Fruit fly (Drosophila melanogaster): ENCODE data around the gene CG17272.

DNA sequence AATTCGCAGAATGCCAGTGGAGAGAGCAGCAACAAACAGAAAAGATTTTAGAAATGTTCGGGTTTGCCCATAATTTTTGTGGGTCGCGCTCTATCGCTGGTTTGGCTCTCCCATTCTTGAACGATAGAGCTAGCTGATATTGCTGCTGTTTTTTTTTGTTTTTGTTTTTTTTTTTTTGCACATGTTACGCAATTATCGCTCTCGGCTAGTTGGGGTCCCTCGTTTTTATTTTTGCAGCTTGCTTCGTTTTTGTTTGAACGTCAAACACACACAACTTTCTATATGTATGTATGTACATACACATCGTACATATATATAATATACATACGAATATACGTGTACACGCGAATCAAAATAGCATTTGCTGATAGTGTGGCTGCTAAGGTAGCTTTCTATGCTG, 33.6 kb downstream of the CG17272 start:
- no peak for TF ChIP-seq z (GFP tag; IDR thresholded peaks at IDR 0.05)
- TF ChIP-seq dmrt99B (tag; optimal IDR thresholded peaks at IDR 0.05) = no peak
- no peak for TF ChIP-seq CG33213 (GFP tag; optimal IDR thresholded peaks at IDR 0.05)
- TF ChIP-seq pb (GFP tag; optimal IDR thresholded peaks at IDR 0.05) = no peak
- TF ChIP-seq br (optimal IDR thresholded peaks at IDR 0.05) = no peak
- no peak for TF ChIP-seq CG12071 (GFP tag; optimal IDR thresholded peaks at IDR 0.05)
- no peak for TF ChIP-seq CG5180 (GFP tag; optimal IDR thresholded peaks at IDR 0.05)
- TF ChIP-seq CG1832 (GFP tag; optimal IDR thresholded peaks at IDR 0.05) = no peak
- TF ChIP-seq Ssrp (tag; optimal IDR thresholded peaks at IDR 0.05) = no peak
- no peak for TF ChIP-seq CG4707 (GFP tag; optimal IDR thresholded peaks at IDR 0.05)
- no peak for TF ChIP-seq H15 (GFP tag; IDR thresholded peaks at IDR 0.05)
